Worm (Caenorhabditis elegans) whole organism, late embryonic: Measurements from ENCODE around the gene Y73B6BL.270.

Source experiments
- ama-1 ChIP-seq: fragments of 150-350 bp; optimal IDR thresholded peaks from 2 replicates; lab custom pipeline; 2014
- dmd-4 ChIP-seq: sonication (generic microtip); optimal IDR thresholded peaks from 2 replicates; lab custom pipeline; 2016; ENCODE audit warnings: borderline replicate concordance, missing genetic modification characterization, missing compliant biosample characterization
- dve-1 ChIP-seq: sonication (generic microtip); optimal IDR thresholded peaks from 2 replicates; lab custom pipeline; 2017; ENCODE audit warnings: antibody characterized with exemption, mild to moderate bottlenecking, missing genetic modification characterization, missing compliant biosample characterization
- elt-2 ChIP-seq: sonication (generic microtip); optimal IDR thresholded peaks from 2 replicates; lab custom pipeline; 2016; ENCODE audit warnings: missing genetic modification reagents, missing genetic modification characterization, missing compliant biosample characterization
- fkh-10 ChIP-seq: fragments of 150-350 bp; optimal IDR thresholded peaks from 2 replicates; lab custom pipeline; 2014; ENCODE audit warnings: missing biosample characterization, missing genetic modification reagents, missing genetic modification characterization
- pha-4 ChIP-seq: fragments of 150-350 bp; optimal IDR thresholded peaks from 2 replicates; lab custom pipeline; 2018; ENCODE audit warnings: missing biosample characterization, missing genetic modification reagents, missing genetic modification characterization
- pqm-1 ChIP-seq: sonication (generic microtip); optimal IDR thresholded peaks from 2 replicates; lab custom pipeline; 2016; ENCODE audit warnings: missing genetic modification characterization, missing compliant biosample characterization
- unc-86 ChIP-seq: sonication (generic microtip); optimal IDR thresholded peaks from 2 replicates; lab custom pipeline; 2016; ENCODE audit warnings: missing genetic modification characterization, missing compliant biosample characterization
- ztf-16 ChIP-seq: sonication (generic microtip); optimal IDR thresholded peaks from 2 replicates; lab custom pipeline; 2017; ENCODE audit warnings: missing genetic modification characterization, missing compliant biosample characterization

ce11 chrIV:6323654-6324224, 41.4 kb upstream of the Y73B6BL.270 start, which contains the start of gene sqd-1:
- TF ChIP-seq pqm-1 (tag; lab: Kevin White, UChicago) = no peak
- no peak for TF ChIP-seq dmd-4
- peak; percentile 59 for TF ChIP-seq unc-86 (tag; lab: Kevin White, UChicago)
- peak; percentile 66 for TF ChIP-seq dve-1
- no peak for TF ChIP-seq ama-1 (lab: Kevin White, UChicago)
- TF ChIP-seq pha-4 (tag; lab: Kevin White, UChicago) = no peak
- peak; percentile 31 for TF ChIP-seq ztf-16
- TF ChIP-seq fkh-10 (GFP tag; lab: Kevin White, UChicago) = peak; percentile 28
- TF ChIP-seq elt-2 = peak; percentile 54
